Worm (Caenorhabditis elegans): ENCODE data around the gene fkh-3.

The fkh-3 gene

DNA sequence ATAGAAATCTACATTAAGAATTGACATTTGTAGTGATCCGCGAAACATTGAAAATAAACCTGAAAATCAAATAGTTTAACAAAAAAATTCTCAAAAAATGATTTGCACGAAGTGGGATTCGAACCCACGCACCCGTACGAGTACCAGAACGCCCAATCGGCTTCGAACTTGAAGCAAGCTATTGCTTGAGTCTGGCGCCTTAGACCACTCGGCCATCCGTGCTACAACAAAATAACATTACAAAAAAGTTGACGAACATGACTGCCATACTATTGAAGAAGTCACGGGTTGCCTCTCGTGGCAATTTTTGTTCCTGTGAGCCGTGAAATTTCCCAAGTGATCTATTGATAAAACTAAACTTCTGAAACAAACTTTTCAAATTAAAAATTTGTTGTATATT is 20.0 kb upstream of the fkh-3 start:
- TF ChIP-seq lin-38 (GFP tag; IDR thresholded peaks at IDR 0.05) (peak; percentile 35), pha-4 (GFP tag; IDR thresholded peaks at IDR 0.05) (no peak), pha-4 (tag; optimal IDR thresholded peaks at IDR 0.05) (no peak), lim-7 (GFP tag; IDR thresholded peaks at IDR 0.05) (0 out of 2 replicates have a peak, but pooled peaks have one; percentile 46), D1046.2 (GFP tag; IDR thresholded peaks at IDR 0.05) (0 out of 2 replicates have a peak, but pooled peaks have one; percentile 21), dmd-8 (GFP tag; IDR thresholded peaks at IDR 0.05) (0 out of 2 replicates have a peak, but pooled peaks have one; percentile 15), egl-43 (GFP tag; IDR thresholded peaks at IDR 0.05) (peak; percentile 72), nhr-28 (tag; optimal IDR thresholded peaks at IDR 0.05) (no peak), snpc-1.2 (GFP tag; IDR thresholded peaks at IDR 0.05) (peak; percentile 80), vab-7 (GFP tag; IDR thresholded peaks at IDR 0.05) (peak; percentile 48; the same call in 1 of the 2 replicates), daf-16 (GFP tag; optimal IDR thresholded peaks at IDR 0.05) (peak in 1 of 2 experiments; percentile 18), daf-16 (tag; optimal IDR thresholded peaks at IDR 0.05) (no peak)

ce11 chrX:13442446-13442845 is 19.2 kb upstream of the fkh-3 start:
- TF ChIP-seq lin-13 (GFP tag; optimal IDR thresholded peaks at IDR 0.05), result peak; percentile 25
- peak; percentile 42; the same call in 1 of the 2 replicates for TF ChIP-seq F26F4.8 (GFP tag; conservative IDR thresholded peaks at IDR 0.05)
- no peak for TF ChIP-seq ceh-62 (tag; optimal IDR thresholded peaks at IDR 0.05)
- TF ChIP-seq nhr-102 (tag; optimal IDR thresholded peaks at IDR 0.05), result peak; percentile 56
- TF ChIP-seq mdl-1 (tag; optimal IDR thresholded peaks at IDR 0.05), result peak in 1 of 2 experiments; percentile 29
- TF ChIP-seq nhr-77 (tag; optimal IDR thresholded peaks at IDR 0.05), result peak; percentile 19
- TF ChIP-seq dve-1 (tag; optimal IDR thresholded peaks at IDR 0.05; ENCODE audit: insufficient read depth), result peak; percentile 38
- TF ChIP-seq mxl-3 (GFP tag; optimal IDR thresholded peaks at IDR 0.05), result peak; percentile 38
- 0 out of 4 replicates have a peak, but pooled peaks of 1 of the 2 experiments have one; percentile 39 for TF ChIP-seq madf-5 (GFP tag; IDR thresholded peaks at IDR 0.05)
- 0 out of 2 replicates have a peak, but pooled peaks have one; percentile 63 for TF ChIP-seq Y105C5A.15 (GFP tag; IDR thresholded peaks at IDR 0.05)
- TF ChIP-seq lin-29 (GFP tag; IDR thresholded peaks at IDR 0.05), result 0 out of 2 replicates have a peak, but pooled peaks have one; percentile 44
- no peak for TF ChIP-seq aly-2 (tag; optimal IDR thresholded peaks at IDR 0.05)
- 0 out of 2 replicates have a peak, but pooled peaks have one; percentile 53 for TF ChIP-seq arid-1 (GFP tag; conservative IDR thresholded peaks at IDR 0.05)
- TF ChIP-seq tra-1 (GFP tag; IDR thresholded peaks at IDR 0.05), result 0 out of 2 replicates have a peak, but pooled peaks have one; percentile 18
- no peak for TF ChIP-seq T20F7.1 (GFP tag; optimal IDR thresholded peaks at IDR 0.05)
- TF ChIP-seq daf-19 (GFP tag; conservative IDR thresholded peaks at IDR 0.05), result no peak
- TF ChIP-seq php-3 (GFP tag; IDR thresholded peaks at IDR 0.05), result peak; percentile 27; the same call in 1 of the 2 replicates
- peak; percentile 20 for TF ChIP-seq jun-1 (tag; optimal IDR thresholded peaks at IDR 0.05)
- TF ChIP-seq ztf-7 (tag; optimal IDR thresholded peaks at IDR 0.05), result peak; percentile 51
- peak; percentile 74 for TF ChIP-seq rbr-2 (tag; optimal IDR thresholded peaks at IDR 0.05)
- TF ChIP-seq nhr-237 (tag; optimal IDR thresholded peaks at IDR 0.05), result no peak
- TF ChIP-seq dmd-6 (GFP tag; IDR thresholded peaks at IDR 0.05), result peak; percentile 65
- no peak for TF ChIP-seq lin-39 (tag; optimal IDR thresholded peaks at IDR 0.05)
- TF ChIP-seq mdt-29 (GFP tag; IDR thresholded peaks at IDR 0.05), result no peak
- peak; percentile 47 for TF ChIP-seq hlh-11 (tag; optimal IDR thresholded peaks at IDR 0.05)
- 0 out of 2 replicates have a peak, but pooled peaks have one; percentile 67 for TF ChIP-seq nhr-42 (GFP tag; IDR thresholded peaks at IDR 0.05)
- no peak for TF ChIP-seq sdz-12 (GFP tag; optimal IDR thresholded peaks at IDR 0.05)
- peak; percentile 75 for TF ChIP-seq madf-9 (GFP tag; conservative IDR thresholded peaks at IDR 0.05)
- peak; percentile 63 for TF ChIP-seq lim-7 (GFP tag; IDR thresholded peaks at IDR 0.05)
- peak; percentile 5 for TF ChIP-seq dpl-1 (GFP tag; optimal IDR thresholded peaks at IDR 0.05)
- peak; percentile 89 for TF ChIP-seq hmg-1.1 (GFP tag; IDR thresholded peaks at IDR 0.05)
- TF ChIP-seq hif-1 (tag; optimal IDR thresholded peaks at IDR 0.05), result no peak
- TF ChIP-seq ceh-20 (GFP tag; IDR thresholded peaks at IDR 0.05), result peak; percentile 62; the same call in 1 of the 2 replicates
- peak; percentile 66 for TF ChIP-seq F37D6.2 (tag; optimal IDR thresholded peaks at IDR 0.05)
- no peak for TF ChIP-seq unc-39 (tag; optimal IDR thresholded peaks at IDR 0.05)
- no peak for TF ChIP-seq nhr-41 (GFP tag; IDR thresholded peaks at IDR 0.05)
- TF ChIP-seq zip-2 (tag; optimal IDR thresholded peaks at IDR 0.05), result peak; percentile 23
- peak; percentile 63 for TF ChIP-seq ZK337.2 (GFP tag; IDR thresholded peaks at IDR 0.05)
- no peak for TF ChIP-seq ZK546.5 (tag; optimal IDR thresholded peaks at IDR 0.05)

Measured in whole organism, L4 larva.